Fruit fly (Drosophila melanogaster) whole organism, embryonic: ENCODE results near the gene DEF8.

Experiments
- BEAF-32 ChIP-seq: fragments of 200-800 bp; sonication (Bioruptor generic); optimal IDR thresholded peaks from 3 replicates; lab custom pipeline; 2017; ENCODE audit warnings: missing biosample characterization, missing genetic modification characterization, mild to moderate bottlenecking, moderate library complexity, missing genetic modification reagents
- Blimp-1 ChIP-seq: fragments of 200-800 bp; sonication (Bioruptor generic); optimal IDR thresholded peaks from 3 replicates; lab custom pipeline; 2018; ENCODE audit warnings: missing biosample characterization, missing genetic modification characterization, mild to moderate bottlenecking, moderate library complexity, missing genetic modification reagents
- CG11723 ChIP-seq: fragments of 200-800 bp; sonication (Bioruptor generic); optimal IDR thresholded peaks from 2 replicates; lab custom pipeline; 2017; ENCODE audit warnings: missing biosample characterization, mild to moderate bottlenecking, missing genetic modification characterization
- CG14050 ChIP-seq: fragments of 200-800 bp; sonication (Bioruptor generic); IDR thresholded peaks from 3 replicates; pipeline ENCODE4 v1.3.6; 2022; ENCODE audit warnings: missing biosample characterization, missing genetic modification characterization
- CG14441 ChIP-seq: fragments of 200-800 bp; sonication (Bioruptor generic); IDR thresholded peaks from 2 replicates; pipeline ENCODE4 v1.3.6; 2022; ENCODE audit warnings: missing biosample characterization, missing genetic modification characterization
- CG14667 ChIP-seq: fragments of 200-800 bp; sonication (Bioruptor generic); IDR thresholded peaks from 2 replicates; pipeline ENCODE4 v1.3.6; 2022; ENCODE audit warnings: missing biosample characterization, missing genetic modification characterization
- CG15601 ChIP-seq: fragments of 200-800 bp; sonication (Bioruptor generic); optimal IDR thresholded peaks from 3 replicates; lab custom pipeline; 2019; ENCODE audit warnings: missing biosample characterization, mild to moderate bottlenecking, missing genetic modification characterization, moderate library complexity
- CG1792 ChIP-seq: fragments of 200-800 bp; sonication (Bioruptor generic); optimal IDR thresholded peaks from 2 replicates; lab custom pipeline; 2016; ENCODE audit warnings: missing biosample characterization, missing genetic modification characterization
- CG30403 ChIP-seq: fragments of 200-800 bp; sonication (Bioruptor generic); optimal IDR thresholded peaks from 3 replicates; lab custom pipeline; 2016; ENCODE audit warnings: missing biosample characterization, missing genetic modification characterization
- CG32532 ChIP-seq: fragments of 200-800 bp; sonication (Bioruptor generic); IDR thresholded peaks from 2 replicates; pipeline ENCODE4 v1.3.6; 2022; ENCODE audit warnings: missing biosample characterization, missing genetic modification characterization
- CG3847 ChIP-seq: fragments of 200-800 bp; sonication (Bioruptor generic); IDR thresholded peaks from 2 replicates; pipeline ENCODE4 v1.3.6; 2022; ENCODE audit warnings: missing biosample characterization, missing genetic modification characterization
- CG7556 ChIP-seq: fragments of 200-800 bp; sonication (Bioruptor generic); optimal IDR thresholded peaks from 2 replicates; lab custom pipeline; 2017; ENCODE audit warnings: missing biosample characterization, mild to moderate bottlenecking, missing genetic modification characterization
- Deaf1 ChIP-seq: fragments of 200-800 bp; optimal IDR thresholded peaks from 3 replicates; lab custom pipeline; 2019; ENCODE audit warnings: missing biosample characterization, mild to moderate bottlenecking, missing genetic modification characterization, moderate library complexity
- Drgx ChIP-seq: fragments of 200-800 bp; sonication (Bioruptor generic); IDR thresholded peaks from 2 replicates; pipeline ENCODE4 v1.3.6; 2022; ENCODE audit warnings: missing biosample characterization, missing genetic modification characterization
- E2f1 ChIP-seq: fragments of 200-800 bp; sonication (Bioruptor generic); IDR thresholded peaks from 2 replicates; pipeline ENCODE4 v1.3.6; 2022; ENCODE audit warnings: missing biosample characterization, missing genetic modification characterization
- Ets65A ChIP-seq: fragments of 200-800 bp; sonication (Bioruptor generic); peaks from one replicate; lab custom pipeline; 2016; ENCODE audit warnings: missing biosample characterization, missing genetic modification characterization
- Ets97D ChIP-seq: fragments of 200-800 bp; sonication (Bioruptor generic); optimal IDR thresholded peaks from 3 replicates; lab custom pipeline; 2016; ENCODE audit warnings: missing biosample characterization, missing genetic modification characterization
- H15 ChIP-seq: fragments of 200-800 bp; sonication (Bioruptor generic); IDR thresholded peaks from 3 replicates; pipeline ENCODE4 v1.3.6; 2022; ENCODE audit warnings: missing biosample characterization, missing genetic modification characterization
- HLH3B ChIP-seq: fragments of 200-800 bp; sonication (Bioruptor generic); IDR thresholded peaks from 2 replicates; pipeline ENCODE4 v1.3.6; 2022; ENCODE audit warnings: missing biosample characterization, missing genetic modification characterization
- Hr51 ChIP-seq, 2 experiments: fragments of 200-800 bp; sonication (Bioruptor generic); optimal IDR thresholded peaks; 2 replicates in 1 of 2; 3 replicates in 1 of 2; lab custom pipeline; 2016 to 2018; ENCODE audit warnings: missing biosample characterization in 2 of 2, missing genetic modification characterization in 2 of 2, mild to moderate bottlenecking in 1 of 2, moderate library complexity in 1 of 2
- Med ChIP-seq: fragments of 200-800 bp; sonication (Bioruptor generic); peaks from one replicate; lab custom pipeline; 2016; ENCODE audit warnings: missing biosample characterization, missing genetic modification characterization, mild to moderate bottlenecking, inconsistent platforms, moderate library complexity
- NFAT ChIP-seq: fragments of 200-800 bp; sonication (Bioruptor generic); IDR thresholded peaks from 2 replicates; pipeline ENCODE4 v1.3.6; 2022; ENCODE audit warnings: missing biosample characterization, missing genetic modification characterization
- Ptx1 ChIP-seq: fragments of 200-800 bp; sonication (Bioruptor generic); IDR thresholded peaks from 2 replicates; pipeline ENCODE4 v1.3.6; 2022; ENCODE audit warnings: missing biosample characterization, missing genetic modification characterization
- Ravus ChIP-seq: fragments of 200-800 bp; sonication (Bioruptor generic); IDR thresholded peaks from 2 replicates; pipeline ENCODE4 v1.3.6; 2022; ENCODE audit warnings: missing biosample characterization, missing genetic modification characterization
- Rfx ChIP-seq: fragments of 200-800 bp; sonication (Bioruptor generic); IDR thresholded peaks from 2 replicates; pipeline ENCODE4 v1.3.6; 2022; ENCODE audit warnings: missing biosample characterization, missing genetic modification characterization
- Sry-δ ChIP-seq: fragments of 200-800 bp; sonication (Bioruptor generic); optimal IDR thresholded peaks from 2 replicates; lab custom pipeline; 2016; ENCODE audit warnings: missing biosample characterization, missing genetic modification characterization
- Taf1 ChIP-seq: fragments of 200-800 bp; sonication (Bioruptor generic); IDR thresholded peaks from 2 replicates; pipeline ENCODE4 v1.3.6; 2022; ENCODE audit warnings: missing biosample characterization, missing genetic modification characterization
- btn ChIP-seq: fragments of 200-800 bp; sonication (Bioruptor generic); optimal IDR thresholded peaks from 2 replicates; lab custom pipeline; 2016; ENCODE audit warnings: missing biosample characterization, missing genetic modification characterization
- ci ChIP-seq: fragments of 200-800 bp; sonication (Bioruptor generic); IDR thresholded peaks from 3 replicates; pipeline ENCODE4 v1.3.6; 2022; ENCODE audit warnings: missing biosample characterization, missing genetic modification characterization
- cwo ChIP-seq: fragments of 200-800 bp; sonication (Bioruptor generic); optimal IDR thresholded peaks from 3 replicates; lab custom pipeline; 2017; ENCODE audit warnings: missing biosample characterization, missing genetic modification characterization, mild to moderate bottlenecking, moderate library complexity, missing genetic modification reagents
- danr ChIP-seq: fragments of 200-800 bp; sonication (Bioruptor generic); IDR thresholded peaks from 2 replicates; pipeline ENCODE4 v1.3.6; 2022; ENCODE audit warnings: missing biosample characterization, missing genetic modification characterization
- dysf ChIP-seq: fragments of 200-800 bp; sonication (Bioruptor generic); IDR thresholded peaks from 3 replicates; pipeline ENCODE4 v1.3.6; 2022; ENCODE audit warnings: missing biosample characterization, missing genetic modification characterization
- gem ChIP-seq: fragments of 200-800 bp; sonication (Bioruptor generic); optimal IDR thresholded peaks from 2 replicates; lab custom pipeline; 2019; ENCODE audit warnings: missing biosample characterization, mild to moderate bottlenecking, missing genetic modification characterization, moderate library complexity
- grau ChIP-seq: fragments of 200-800 bp; optimal IDR thresholded peaks from 3 replicates; lab custom pipeline; 2019; ENCODE audit warnings: missing biosample characterization, mild to moderate bottlenecking, missing genetic modification characterization, moderate library complexity
- insv ChIP-seq, 2 experiments: fragments of 200-800 bp; sonication (Bioruptor generic); optimal IDR thresholded peaks; 3 replicates each; lab custom pipeline; 2016 to 2018; ENCODE audit warnings: missing biosample characterization in 2 of 2, missing genetic modification characterization in 2 of 2
- lmd ChIP-seq: fragments of 200-800 bp; sonication (Bioruptor generic); IDR thresholded peaks from 2 replicates; pipeline ENCODE4 v1.3.6; 2022; ENCODE audit warnings: missing biosample characterization, missing genetic modification characterization
- nmo ChIP-seq: fragments of 200-800 bp; sonication (Bioruptor generic); optimal IDR thresholded peaks from 2 replicates; lab custom pipeline; 2018; ENCODE audit warnings: missing biosample characterization, mild to moderate bottlenecking, missing genetic modification characterization, moderate library complexity
- phol ChIP-seq: fragments of 200-800 bp; sonication (Bioruptor generic); optimal IDR thresholded peaks from 3 replicates; lab custom pipeline; 2018; ENCODE audit warnings: missing biosample characterization, mild to moderate bottlenecking, missing genetic modification characterization, moderate library complexity
- prd ChIP-seq, 3 experiments: fragments of >200 bp in 2 of 3; fragments of 200-800 bp in 1 of 3; sonication (Bioruptor generic) in 1 of 3; optimal IDR thresholded peaks in 2 of 3; IDR thresholded peaks in 1 of 3; 2 replicates in 2 of 3; 3 replicates in 1 of 3; pipeline versions ENCODE4 v1.3.6 to Lab custom; 2017 to 2022; ENCODE audit warnings: missing biosample characterization in 1 of 3, missing genetic modification characterization in 1 of 3
- pros ChIP-seq: fragments of 200-800 bp; sonication (Bioruptor generic); optimal IDR thresholded peaks from 3 replicates; lab custom pipeline; 2019; ENCODE audit warnings: missing biosample characterization, mild to moderate bottlenecking, missing genetic modification characterization, moderate library complexity
- psq ChIP-seq: fragments of 200-800 bp; sonication (Bioruptor generic); optimal IDR thresholded peaks from 2 replicates; lab custom pipeline; 2017; ENCODE audit warnings: missing biosample characterization, missing genetic modification characterization
- row ChIP-seq: fragments of 200-800 bp; sonication (Bioruptor generic); IDR thresholded peaks from 3 replicates; pipeline ENCODE4 v1.3.6; 2022; ENCODE audit warnings: missing biosample characterization, missing genetic modification characterization
- sens ChIP-seq: fragments of 200-800 bp; sonication (Bioruptor generic); peaks from one replicate; lab custom pipeline; 2016; ENCODE audit warnings: missing biosample characterization, missing genetic modification characterization
- slbo ChIP-seq: fragments of 200-800 bp; sonication (Bioruptor generic); IDR thresholded peaks from 2 replicates; pipeline ENCODE4 v1.3.6; 2022; ENCODE audit warnings: missing biosample characterization, missing genetic modification characterization
- sr ChIP-seq: fragments of 200-800 bp; sonication (Bioruptor generic); IDR thresholded peaks from 3 replicates; pipeline ENCODE4 v1.3.6; 2022; ENCODE audit warnings: missing biosample characterization, missing genetic modification characterization
- ssp ChIP-seq: fragments of 200-800 bp; sonication (Bioruptor generic); IDR thresholded peaks from 2 replicates; pipeline ENCODE4 v1.3.6; 2022; ENCODE audit warnings: missing biosample characterization, missing genetic modification characterization
- tgo ChIP-seq: fragments of 200-800 bp; sonication (Bioruptor generic); IDR thresholded peaks from 3 replicates; pipeline ENCODE4 v1.3.6; 2022; ENCODE audit warnings: missing biosample characterization, missing genetic modification characterization
- vvl ChIP-seq: fragments of 200-800 bp; sonication (Bioruptor generic); IDR thresholded peaks from 2 replicates; pipeline ENCODE4 v1.3.6; 2022; ENCODE audit warnings: missing biosample characterization, missing genetic modification characterization
- z ChIP-seq: fragments of 200-800 bp; sonication (Bioruptor generic); IDR thresholded peaks from 3 replicates; pipeline ENCODE4 v1.3.6; 2022; ENCODE audit warnings: missing biosample characterization, missing genetic modification characterization
- zen2 ChIP-seq: fragments of 200-800 bp; sonication (Bioruptor generic); IDR thresholded peaks from 3 replicates; pipeline ENCODE4 v1.3.6; 2022; ENCODE audit warnings: missing biosample characterization, missing genetic modification characterization; ENCODE audit not compliant: partially characterized antibody

DEF8 gene

DNA sequence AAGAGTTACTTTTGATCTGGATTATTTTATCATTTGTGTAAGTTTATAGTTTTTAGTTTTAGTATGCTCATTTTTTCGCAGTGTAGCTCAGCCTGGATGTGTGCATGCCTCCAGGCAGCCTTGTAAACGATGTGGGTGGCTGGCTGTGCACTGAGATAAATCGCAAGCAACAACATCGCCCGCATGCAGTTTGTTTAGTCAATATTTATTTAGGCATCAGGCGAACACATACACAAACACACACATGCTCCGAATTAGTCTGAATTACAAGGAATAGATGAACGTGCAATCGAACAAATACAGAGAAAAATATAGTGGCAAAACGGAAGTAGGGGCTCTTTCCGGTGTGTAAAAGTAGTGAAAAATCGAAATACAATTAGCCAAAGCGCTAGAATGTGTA is 31.1 kb downstream of the DEF8 start:
- TF ChIP-seq grau (peak; percentile 11), CG14441 (GFP tag; lab: Robert Waterston, UW) (0 out of 2 replicates have a peak, but pooled peaks have one; percentile 4), CG11723 (GFP tag; lab: Kevin White, UChicago) (no peak), E2f1 (GFP tag; lab: Robert Waterston, UW) (0 out of 2 replicates have a peak, but pooled peaks have one; percentile 6), CG30403 (GFP tag; lab: Kevin White, UChicago) (peak; percentile 11), zen2 (no peak), Ravus (GFP tag; lab: Robert Waterston, UW) (no peak), row (GFP tag; lab: Robert Waterston, UW) (peak; percentile 13; the same call in 1 of the 3 replicates), sens (GFP tag; lab: Kevin White, UChicago) (peak; percentile 68), CG14050 (GFP tag; lab: Robert Waterston, UW) (peak; percentile 13; the same call in 1 of the 3 replicates), slbo (0 out of 2 replicates have a peak, but pooled peaks have one; percentile 18), Med (GFP tag; lab: Kevin White, UChicago) (peak; percentile 49), nmo (GFP tag; lab: Kevin White, UChicago) (peak; percentile 41), CG7556 (GFP tag; lab: Kevin White, UChicago) (peak; percentile 31), dysf (GFP tag; lab: Robert Waterston, UW) (0 out of 3 replicates have a peak, but pooled peaks have one; percentile 20), lmd (GFP tag; lab: Robert Waterston, UW) (0 out of 2 replicates have a peak, but pooled peaks have one; percentile 15), prd (optimal IDR thresholded peaks at IDR 0.05; lab: Kevin White, UChicago) (no peak), prd (GFP tag; IDR thresholded peaks at IDR 0.05; lab: Robert Waterston, UW) (0 out of 3 replicates have a peak, but pooled peaks have one; percentile 22), pros (no peak), ssp (GFP tag; lab: Robert Waterston, UW) (peak; percentile 38), HLH3B (GFP tag; lab: Robert Waterston, UW) (0 out of 2 replicates have a peak, but pooled peaks have one; percentile 44), ci (GFP tag; lab: Robert Waterston, UW) (peak; percentile 46; the same call in 2 of the 3 replicates), Drgx (GFP tag; lab: Robert Waterston, UW) (peak; percentile 18), H15 (GFP tag; lab: Robert Waterston, UW) (0 out of 3 replicates have a peak, but pooled peaks have one; percentile 25), z (0 out of 3 replicates have a peak, but pooled peaks have one; percentile 33), Ptx1 (GFP tag; lab: Robert Waterston, UW) (peak; percentile 36; the same call in 1 of the 2 replicates), tgo (no peak)

dm6 chr3L:12163693-12164092 is 31.7 kb downstream of the DEF8 start, which contains the start of gene CG9760:
Gene CG9760, minus strand, starts transcription at chr3L:12163735.
- TF ChIP-seq sens (GFP tag; lab: Kevin White, UChicago) (no peak), CG1792 (GFP tag; lab: Kevin White, UChicago) (no peak), Rfx (GFP tag; lab: Robert Waterston, UW) (no peak), HLH3B (GFP tag; lab: Robert Waterston, UW) (0 out of 2 replicates have a peak, but pooled peaks have one; percentile 39), CG3847 (GFP tag; lab: Robert Waterston, UW) (no peak), insv (GFP tag; optimal IDR thresholded peaks at IDR 0.05; lab: Kevin White, UChicago) (no peak), danr (GFP tag; lab: Robert Waterston, UW) (no peak), slbo (peak; percentile 25; the same call in 1 of the 2 replicates), btn (no peak), phol (no peak), Ets97D (GFP tag; lab: Kevin White, UChicago) (no peak), Sry-δ (GFP tag; lab: Kevin White, UChicago) (no peak), Blimp-1 (GFP tag; lab: Kevin White, UChicago) (no peak), vvl (GFP tag; lab: Robert Waterston, UW) (peak; percentile 31; the same call in 1 of the 2 replicates), CG32532 (GFP tag; lab: Robert Waterston, UW) (peak; percentile 42; the same call in 1 of the 2 replicates), Taf1 (GFP tag; lab: Robert Waterston, UW) (no peak), BEAF-32 (GFP tag; lab: Kevin White, UChicago) (no peak), Ets65A (GFP tag; lab: Kevin White, UChicago) (peak; percentile 56), CG15601 (tag; lab: Kevin White, UChicago) (no peak), Deaf1 (tag; lab: Kevin White, UChicago) (peak; percentile 49), cwo (GFP tag; lab: Kevin White, UChicago) (no peak), sr (no peak), psq (no peak), gem (tag; lab: Kevin White, UChicago) (peak; percentile 21), CG14667 (no peak), Hr51 (GFP tag; optimal IDR thresholded peaks at IDR 0.05; lab: Kevin White, UChicago) (no peak), NFAT (GFP tag; lab: Robert Waterston, UW) (0 out of 2 replicates have a peak, but pooled peaks have one; percentile 12)
